Fruit fly (Drosophila melanogaster): Measurements from ENCODE around the gene CG13113.

- TF ChIP-seq CG1620 (GFP tag; optimal IDR thresholded peaks at IDR 0.05) (no peak), Mnt (GFP tag; optimal IDR thresholded peaks at IDR 0.05) (no peak), tj (GFP tag; optimal IDR thresholded peaks at IDR 0.05) (no peak), cic (GFP tag; optimal IDR thresholded peaks at IDR 0.05) (no peak), pad (GFP tag; optimal IDR thresholded peaks at IDR 0.05) (no peak)
Observed at dm6 chr2L:9509653-9510052, 34.3 kb upstream of the CG13113 start.
